Worm (Caenorhabditis elegans) whole organism, L3 larva: ENCODE results near the gene slc-17.1.

ENCODE experiments used
- ZK546.5 ChIP-seq: sonication (generic microtip); optimal IDR thresholded peaks from 2 replicates; lab custom pipeline; 2017; ENCODE audit warnings: missing biosample characterization, missing genetic modification characterization
- fkh-10 ChIP-seq: sonication (generic microtip); optimal IDR thresholded peaks from 2 replicates; lab custom pipeline; 2017; ENCODE audit warnings: missing biosample characterization, missing genetic modification reagents, missing genetic modification characterization
- lin-39 ChIP-seq: fragments of 150-350 bp; optimal IDR thresholded peaks from 2 replicates; lab custom pipeline; 2018; ENCODE audit warnings: missing biosample characterization, missing genetic modification reagents, missing genetic modification characterization
- mdl-1 ChIP-seq: fragments of 150-350 bp; optimal IDR thresholded peaks from 2 replicates; lab custom pipeline; 2014; ENCODE audit warnings: missing biosample characterization, missing genetic modification characterization
- nfya-1 ChIP-seq: sonication (generic microtip); optimal IDR thresholded peaks from 2 replicates; lab custom pipeline; 2017; ENCODE audit warnings: missing genetic modification characterization, mild to moderate bottlenecking, missing compliant biosample characterization, antibody characterized with exemption, moderate library complexity; ENCODE audit not compliant: insufficient read depth
- nhr-237 ChIP-seq: fragments of 150-350 bp; optimal IDR thresholded peaks from 2 replicates; lab custom pipeline; 2014; ENCODE audit warnings: missing biosample characterization, missing genetic modification characterization
- skn-1 ChIP-seq: fragments of 150-350 bp; optimal IDR thresholded peaks from 2 replicates; lab custom pipeline; 2014; ENCODE audit warnings: missing biosample characterization, missing genetic modification characterization
- ztf-11 ChIP-seq: fragments of 150-350 bp; optimal IDR thresholded peaks from 2 replicates; lab custom pipeline; 2014; ENCODE audit warnings: missing biosample characterization, missing genetic modification characterization

ce11 chrX:17472917-17473316 is 8.2 kb upstream of the slc-17.1 start:
- TF ChIP-seq fkh-10 (GFP tag; lab: Kevin White, UChicago) = no peak
- TF ChIP-seq nfya-1 (tag; lab: Kevin White, UChicago) = no peak
- TF ChIP-seq ztf-11 (tag; lab: Kevin White, UChicago) = no peak
- no peak for TF ChIP-seq lin-39 (tag; lab: Kevin White, UChicago)
- no peak for TF ChIP-seq nhr-237
- TF ChIP-seq skn-1 = no peak
- TF ChIP-seq ZK546.5 (tag; lab: Kevin White, UChicago) = no peak
- TF ChIP-seq mdl-1 (tag; lab: Kevin White, UChicago) = no peak
